Worm (Caenorhabditis elegans) whole organism, early embryonic: ENCODE results near the gene rpi-2.

Experiments
- F13C5.2 ChIP-seq: sonication (generic microtip); optimal IDR thresholded peaks from 2 replicates; lab custom pipeline; 2017; ENCODE audit warnings: mild to moderate bottlenecking, missing genetic modification characterization, inconsistent platforms, missing compliant biosample characterization
- ama-1 ChIP-seq: fragments of 150-350 bp; optimal IDR thresholded peaks from 2 replicates; lab custom pipeline; 2014
- flt-1 ChIP-seq: fragments of 200-800 bp; sonication (Bioruptor generic); IDR thresholded peaks from 2 replicates; pipeline ENCODE4 v1.3.6; 2022; ENCODE audit warnings: missing genetic modification characterization, missing compliant biosample characterization
- hmbx-1 ChIP-seq: sonication (generic microtip); optimal IDR thresholded peaks from 2 replicates; lab custom pipeline; 2016; ENCODE audit warnings: mild to moderate bottlenecking, missing genetic modification characterization, missing compliant biosample characterization
- hmg-4 ChIP-seq: fragments of 200-800 bp; sonication (Bioruptor generic); optimal IDR thresholded peaks from 2 replicates; lab custom pipeline; 2018; ENCODE audit warnings: mild to moderate bottlenecking, missing genetic modification characterization, missing compliant biosample characterization
- hnd-1 ChIP-seq: sonication (generic microtip); optimal IDR thresholded peaks from 2 replicates; lab custom pipeline; 2016; ENCODE audit warnings: missing genetic modification characterization, missing compliant biosample characterization
- pes-1 ChIP-seq: fragments of 200-800 bp; sonication (Bioruptor generic); IDR thresholded peaks from 2 replicates; pipeline ENCODE4 v1.3.6; 2022; ENCODE audit warnings: missing genetic modification reagents, missing genetic modification characterization, missing compliant biosample characterization
- tbx-11 ChIP-seq: fragments of 200-800 bp; sonication (Bioruptor generic); IDR thresholded peaks from 2 replicates; pipeline ENCODE4 v1.3.6; 2022; ENCODE audit warnings: missing genetic modification characterization, missing compliant biosample characterization
- tbx-37 ChIP-seq: fragments of 200-800 bp; sonication (Bioruptor generic); conservative IDR thresholded peaks from 2 replicates; pipeline ENCODE4 v1.3.6; 2022; ENCODE audit warnings: missing genetic modification reagents, missing genetic modification characterization, missing compliant biosample characterization
- tra-4 ChIP-seq: sonication (generic microtip); optimal IDR thresholded peaks from 2 replicates; lab custom pipeline; 2017; ENCODE audit warnings: missing genetic modification characterization, missing compliant biosample characterization

ce11 chrIV:1752480-1752879, 41.4 kb downstream of the rpi-2 start:
- TF ChIP-seq tra-4 (tag; lab: Kevin White, UChicago) (no peak), hmbx-1 (tag; lab: Kevin White, UChicago) (no peak), ama-1 (lab: Kevin White, UChicago) (no peak), pes-1 (GFP tag; lab: Robert Waterston, UW) (no peak), hmg-4 (GFP tag; lab: Kevin White, UChicago) (no peak), hnd-1 (no peak), flt-1 (GFP tag; lab: Robert Waterston, UW) (no peak), tbx-37 (GFP tag; lab: Robert Waterston, UW) (no peak), F13C5.2 (tag; lab: Kevin White, UChicago) (no peak), tbx-11 (GFP tag; lab: Robert Waterston, UW) (no peak)
